Worm (Caenorhabditis elegans) whole organism, L2 larva: ENCODE measurements around the gene rbm-17.

Source experiments
- C34F6.9 ChIP-seq: fragments of 150-350 bp; optimal IDR thresholded peaks from 2 replicates; lab custom pipeline; 2014; ENCODE audit warnings: missing biosample characterization, missing genetic modification characterization
- F13H6.1 ChIP-seq: sonication (generic microtip); optimal IDR thresholded peaks from 2 replicates; lab custom pipeline; 2016; ENCODE audit warnings: missing genetic modification characterization, missing compliant biosample characterization
- R02D3.7 ChIP-seq: fragments of 150-350 bp; optimal IDR thresholded peaks from 2 replicates; lab custom pipeline; 2014; ENCODE audit warnings: missing biosample characterization, missing genetic modification characterization
- Y55F3AM.14 ChIP-seq: fragments of 200-800 bp; sonication (Bioruptor generic); optimal IDR thresholded peaks from 2 replicates; lab custom pipeline; 2018; ENCODE audit warnings: mild to moderate bottlenecking, missing genetic modification characterization, missing compliant biosample characterization
- ZK546.5 ChIP-seq: sonication (generic microtip); optimal IDR thresholded peaks from 2 replicates; lab custom pipeline; 2017; ENCODE audit warnings: missing biosample characterization, missing genetic modification characterization
- alr-1 ChIP-seq: fragments of 150-350 bp; optimal IDR thresholded peaks from 2 replicates; lab custom pipeline; 2014; ENCODE audit warnings: missing biosample characterization, missing genetic modification characterization
- aly-2 ChIP-seq: fragments of 150-350 bp; optimal IDR thresholded peaks from 2 replicates; lab custom pipeline; 2014; ENCODE audit warnings: missing biosample characterization, missing genetic modification characterization
- ama-1 ChIP-seq: fragments of 150-350 bp; optimal IDR thresholded peaks from 2 replicates; lab custom pipeline; 2018; ENCODE audit warnings: inconsistent platforms
- blmp-1 ChIP-seq: sonication (generic microtip); optimal IDR thresholded peaks from 2 replicates; lab custom pipeline; 2017; ENCODE audit warnings: missing genetic modification characterization, mild to moderate bottlenecking, missing compliant biosample characterization, antibody characterized with exemption, moderate library complexity; ENCODE audit not compliant: insufficient read depth
- ceh-16 ChIP-seq: fragments of 150-350 bp; optimal IDR thresholded peaks from 2 replicates; lab custom pipeline; 2014; ENCODE audit warnings: missing biosample characterization, missing genetic modification characterization
- ceh-82 ChIP-seq: fragments of 150-350 bp; optimal IDR thresholded peaks from 2 replicates; lab custom pipeline; 2014; ENCODE audit warnings: missing biosample characterization, missing genetic modification characterization
- crh-2 ChIP-seq: sonication (generic microtip); optimal IDR thresholded peaks from 2 replicates; lab custom pipeline; 2017; ENCODE audit warnings: missing biosample characterization, missing genetic modification characterization
- dmd-4 ChIP-seq: sonication (generic microtip); optimal IDR thresholded peaks from 2 replicates; lab custom pipeline; 2017; ENCODE audit warnings: missing biosample characterization, missing genetic modification characterization
- egl-27 ChIP-seq: sonication (generic microtip); optimal IDR thresholded peaks from 3 replicates; lab custom pipeline; 2017; ENCODE audit warnings: missing biosample characterization, missing genetic modification reagents, missing genetic modification characterization
- elt-1 ChIP-seq: fragments of 150-350 bp; optimal IDR thresholded peaks from 2 replicates; lab custom pipeline; 2014; ENCODE audit warnings: missing biosample characterization, missing genetic modification characterization
- elt-3 ChIP-seq: sonication (generic microtip); optimal IDR thresholded peaks from 2 replicates; lab custom pipeline; 2017; ENCODE audit warnings: missing biosample characterization, missing genetic modification characterization
- fos-1 ChIP-seq: fragments of 150-350 bp; optimal IDR thresholded peaks from 2 replicates; lab custom pipeline; 2014; ENCODE audit warnings: missing biosample characterization, missing genetic modification characterization
- gmeb-1 ChIP-seq: fragments of 150-350 bp; optimal IDR thresholded peaks from 2 replicates; lab custom pipeline; 2014; ENCODE audit warnings: missing biosample characterization, missing genetic modification characterization
- lin-11 ChIP-seq: fragments of 150-350 bp; sonication (generic microtip); optimal IDR thresholded peaks from 2 replicates; lab custom pipeline; 2014; ENCODE audit warnings: missing biosample characterization, missing genetic modification characterization, inconsistent platforms, mixed read lengths
- lin-13 ChIP-seq: fragments of 150-350 bp; optimal IDR thresholded peaks from 2 replicates; lab custom pipeline; 2014; ENCODE audit warnings: missing biosample characterization, missing genetic modification reagents, missing genetic modification characterization
- lin-39 ChIP-seq: fragments of 150-350 bp; optimal IDR thresholded peaks from 2 replicates; lab custom pipeline; 2014; ENCODE audit warnings: missing biosample characterization, missing genetic modification reagents, missing genetic modification characterization
- lsy-2 ChIP-seq, 2 experiments: fragments of 150-350 bp in 1 of 2; sonication (generic microtip) in 1 of 2; optimal IDR thresholded peaks; 2 replicates each; lab custom pipeline; 2014 to 2017; ENCODE audit warnings: missing biosample characterization in 2 of 2, missing genetic modification characterization in 2 of 2
- mab-5 ChIP-seq: fragments of 150-350 bp; optimal IDR thresholded peaks from 2 replicates; lab custom pipeline; 2014; ENCODE audit warnings: missing biosample characterization, missing genetic modification characterization
- mbf-1 ChIP-seq: sonication (generic microtip); optimal IDR thresholded peaks from 2 replicates; lab custom pipeline; 2017; ENCODE audit warnings: missing biosample characterization, missing genetic modification characterization
- mdl-1 ChIP-seq, 2 experiments: fragments of 150-350 bp in 1 of 2; sonication (generic microtip) in 1 of 2; optimal IDR thresholded peaks; 2 replicates each; lab custom pipeline; 2017; ENCODE audit warnings: missing biosample characterization in 2 of 2, missing genetic modification characterization in 2 of 2
- nhr-10 ChIP-seq: sonication (generic microtip); optimal IDR thresholded peaks from 2 replicates; lab custom pipeline; 2017; ENCODE audit warnings: missing biosample characterization, missing genetic modification characterization
- nhr-11 ChIP-seq: fragments of 150-350 bp; optimal IDR thresholded peaks from 2 replicates; lab custom pipeline; 2014; ENCODE audit warnings: missing biosample characterization, missing genetic modification characterization
- nhr-12 ChIP-seq: fragments of 150-350 bp; optimal IDR thresholded peaks from 2 replicates; lab custom pipeline; 2014; ENCODE audit warnings: missing biosample characterization, missing genetic modification characterization
- nhr-129 ChIP-seq: fragments of 150-350 bp; optimal IDR thresholded peaks from 2 replicates; lab custom pipeline; 2014; ENCODE audit warnings: missing biosample characterization, missing genetic modification characterization
- nhr-21 ChIP-seq: fragments of 150-350 bp; optimal IDR thresholded peaks from 2 replicates; lab custom pipeline; 2014; ENCODE audit warnings: missing biosample characterization, missing genetic modification characterization
- nhr-23 ChIP-seq: fragments of 150-350 bp; optimal IDR thresholded peaks from 2 replicates; lab custom pipeline; 2014; ENCODE audit warnings: missing biosample characterization, missing genetic modification reagents, missing genetic modification characterization
- nhr-237 ChIP-seq: fragments of 150-350 bp; optimal IDR thresholded peaks from 2 replicates; lab custom pipeline; 2014; ENCODE audit warnings: missing biosample characterization, missing genetic modification characterization
- nhr-25 ChIP-seq: fragments of 150-350 bp; sonication (generic microtip); optimal IDR thresholded peaks from 3 replicates; lab custom pipeline; 2014; ENCODE audit warnings: missing biosample characterization, missing genetic modification characterization
- nhr-6 ChIP-seq: fragments of 150-350 bp; optimal IDR thresholded peaks from 2 replicates; lab custom pipeline; 2014; ENCODE audit warnings: missing biosample characterization, missing genetic modification characterization
- nhr-77 ChIP-seq: fragments of 150-350 bp; optimal IDR thresholded peaks from 2 replicates; lab custom pipeline; 2014; ENCODE audit warnings: missing biosample characterization, missing genetic modification characterization
- peb-1 ChIP-seq: fragments of 150-350 bp; optimal IDR thresholded peaks from 2 replicates; lab custom pipeline; 2014; ENCODE audit warnings: missing biosample characterization, missing genetic modification characterization
- sem-4 ChIP-seq: fragments of 150-350 bp; optimal IDR thresholded peaks from 2 replicates; lab custom pipeline; 2014; ENCODE audit warnings: missing biosample characterization, missing genetic modification reagents, missing genetic modification characterization
- skn-1 ChIP-seq: sonication (generic microtip); optimal IDR thresholded peaks from 2 replicates; lab custom pipeline; 2017; ENCODE audit warnings: missing biosample characterization, missing genetic modification characterization
- sma-3 ChIP-seq: sonication (generic microtip); optimal IDR thresholded peaks from 2 replicates; lab custom pipeline; 2016; ENCODE audit warnings: missing genetic modification reagents, missing genetic modification characterization, missing compliant biosample characterization
- sma-9 ChIP-seq, 2 experiments: fragments of 150-350 bp in 1 of 2; sonication (generic microtip) in 1 of 2; optimal IDR thresholded peaks; 2 replicates each; lab custom pipeline; 2014 to 2016; ENCODE audit warnings: missing genetic modification characterization in 2 of 2, mild to moderate bottlenecking in 1 of 2, missing biosample characterization in 1 of 2, missing compliant biosample characterization in 1 of 2, missing genetic modification reagents in 1 of 2, moderate library complexity in 1 of 2
- snpc-4 ChIP-seq: fragments of 150-350 bp; optimal IDR thresholded peaks from 2 replicates; lab custom pipeline; 2014; ENCODE audit warnings: missing biosample characterization, missing genetic modification characterization
- unc-39 ChIP-seq: fragments of 150-350 bp; optimal IDR thresholded peaks from 2 replicates; lab custom pipeline; 2014; ENCODE audit warnings: missing biosample characterization, missing genetic modification characterization
- unc-55 ChIP-seq: fragments of 150-350 bp; sonication (generic microtip); optimal IDR thresholded peaks from 3 replicates; lab custom pipeline; 2014; ENCODE audit warnings: missing biosample characterization, missing genetic modification reagents, missing genetic modification characterization
- unc-62 ChIP-seq: fragments of 150-350 bp; optimal IDR thresholded peaks from 2 replicates; lab custom pipeline; 2014; ENCODE audit warnings: missing biosample characterization, missing genetic modification reagents, missing genetic modification characterization
- zag-1 ChIP-seq: fragments of 150-350 bp; optimal IDR thresholded peaks from 2 replicates; lab custom pipeline; 2014; ENCODE audit warnings: missing biosample characterization, missing genetic modification characterization
- ztf-1 ChIP-seq: fragments of 200-800 bp; sonication (Bioruptor generic); conservative IDR thresholded peaks from 2 replicates; pipeline ENCODE4 v1.3.6; 2022; ENCODE audit warnings: missing genetic modification characterization, missing compliant biosample characterization
- ztf-11 ChIP-seq: sonication (generic microtip); optimal IDR thresholded peaks from 2 replicates; lab custom pipeline; 2017; ENCODE audit warnings: missing biosample characterization, missing genetic modification characterization
- ztf-4 ChIP-seq: fragments of 150-350 bp; optimal IDR thresholded peaks from 2 replicates; lab custom pipeline; 2014; ENCODE audit warnings: missing biosample characterization, missing genetic modification characterization

Gene rbm-17

DNA sequence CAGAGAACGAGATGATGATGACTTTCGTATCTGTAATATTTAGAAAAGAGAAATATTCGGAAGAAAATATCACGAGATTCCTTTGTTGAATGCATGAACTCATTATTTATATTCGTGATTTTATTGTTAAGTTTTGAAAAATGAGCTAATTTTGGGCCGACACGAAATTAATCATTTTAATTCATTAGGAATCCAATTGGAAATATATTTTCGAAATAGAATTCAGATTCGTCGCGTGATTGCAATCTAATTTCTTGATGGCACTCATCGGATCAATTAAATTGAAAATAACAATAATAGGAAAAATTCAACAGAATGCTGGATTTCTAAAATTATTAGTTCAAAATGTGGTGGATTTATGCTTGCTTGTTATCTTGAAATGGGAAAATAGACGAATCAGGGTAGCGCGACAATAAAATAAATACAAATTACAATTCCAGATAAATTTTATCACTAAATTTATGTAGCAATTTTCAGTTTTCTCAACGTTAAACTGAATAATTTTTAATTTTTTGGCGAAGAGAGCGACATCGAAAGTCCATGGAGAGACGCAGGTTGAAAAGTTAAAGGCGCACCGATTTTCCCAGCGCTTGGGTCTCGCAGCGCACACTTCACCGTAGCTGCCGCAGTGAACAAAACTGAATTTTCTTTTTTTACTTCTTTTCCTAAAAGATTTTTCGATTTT, 36.3 kb upstream of the rbm-17 start:
- TF ChIP-seq aly-2 (tag; lab: Kevin White, UChicago) (no peak), blmp-1 (tag; lab: Kevin White, UChicago) (peak; percentile 26), mab-5 (tag; lab: Kevin White, UChicago) (no peak), nhr-12 (no peak), sma-3 (peak; percentile 46), alr-1 (tag; lab: Kevin White, UChicago) (no peak), ama-1 (lab: Kevin White, UChicago) (peak; percentile 39), nhr-77 (no peak), snpc-4 (tag; lab: Kevin White, UChicago) (no peak), ceh-16 (no peak), C34F6.9 (tag; lab: Kevin White, UChicago) (peak; percentile 79), gmeb-1 (tag; lab: Kevin White, UChicago) (peak; percentile 75), ztf-4 (peak; percentile 32), nhr-6 (tag; lab: Kevin White, UChicago) (no peak), lsy-2 (tag; optimal IDR thresholded peaks at IDR 0.05; lab: Kevin White, UChicago) (peak; percentile 57 to 94), unc-62 (GFP tag; lab: Kevin White, UChicago) (no peak), R02D3.7 (tag; lab: Kevin White, UChicago) (no peak), peb-1 (tag; lab: Kevin White, UChicago) (no peak), lin-13 (GFP tag; lab: Kevin White, UChicago) (peak; percentile 65), nhr-25 (tag; lab: Kevin White, UChicago) (peak; percentile 50), ceh-82 (no peak), nhr-10 (tag; lab: Kevin White, UChicago) (no peak), unc-39 (tag; lab: Kevin White, UChicago) (no peak), mbf-1 (tag; lab: Kevin White, UChicago) (no peak), nhr-129 (peak; percentile 63), lin-39 (tag; lab: Kevin White, UChicago) (no peak), nhr-21 (peak; percentile 4), nhr-11 (tag; lab: Kevin White, UChicago) (no peak), ztf-11 (tag; lab: Kevin White, UChicago) (no peak), elt-3 (tag; lab: Kevin White, UChicago) (no peak), nhr-23 (tag; lab: Kevin White, UChicago) (no peak), zag-1 (tag; lab: Kevin White, UChicago) (no peak), elt-1 (tag; lab: Kevin White, UChicago) (no peak), mdl-1 (tag; optimal IDR thresholded peaks at IDR 0.05; lab: Kevin White, UChicago) (no peak), crh-2 (tag; lab: Kevin White, UChicago) (peak; percentile 57), skn-1 (tag; lab: Kevin White, UChicago) (peak; percentile 49), F13H6.1 (tag; lab: Kevin White, UChicago) (peak; percentile 40), dmd-4 (tag; lab: Kevin White, UChicago) (no peak), egl-27 (tag; lab: Kevin White, UChicago) (no peak), lin-11 (tag; lab: Kevin White, UChicago) (peak; percentile 81), Y55F3AM.14 (peak; percentile 21), ztf-1 (GFP tag; lab: Robert Waterston, UW) (no peak), ZK546.5 (tag; lab: Kevin White, UChicago) (peak; percentile 26), sma-9 (GFP tag; optimal IDR thresholded peaks at IDR 0.05; lab: Kevin White, UChicago) (peak; percentile 51), sma-9 (tag; optimal IDR thresholded peaks at IDR 0.05; lab: Kevin White, UChicago) (no peak), fos-1 (tag; lab: Kevin White, UChicago) (peak; percentile 23), unc-55 (GFP tag; lab: Kevin White, UChicago) (peak; percentile 92), nhr-237 (tag; lab: Kevin White, UChicago) (no peak), sem-4 (no peak)
